Worm (Caenorhabditis elegans) whole organism, young adult: ENCODE measurements around the gene F20B6.9.

ENCODE experiments used
- B0019.2 ChIP-seq: fragments of 200-800 bp; sonication (Bioruptor generic); conservative IDR thresholded peaks from 2 replicates; pipeline ENCODE4 v1.3.6; 2022; ENCODE audit warnings: missing genetic modification reagents, missing genetic modification characterization, missing compliant biosample characterization
- F49E8.2 ChIP-seq: sonication (generic microtip); optimal IDR thresholded peaks from 3 replicates; lab custom pipeline; 2017; ENCODE audit warnings: missing genetic modification characterization, mild to moderate bottlenecking, missing compliant biosample characterization, antibody characterized with exemption, moderate library complexity; ENCODE audit not compliant: insufficient read depth
- F52B5.7 ChIP-seq: sonication (generic microtip); optimal IDR thresholded peaks from 2 replicates; lab custom pipeline; 2016; ENCODE audit warnings: mild to moderate bottlenecking, missing genetic modification characterization, missing compliant biosample characterization
- F55B11.4 ChIP-seq: sonication (generic microtip); optimal IDR thresholded peaks from 2 replicates; lab custom pipeline; 2016; ENCODE audit warnings: missing compliant biosample characterization, missing genetic modification characterization, borderline replicate concordance; ENCODE audit not compliant: insufficient read depth
- F57A8.1 ChIP-seq: fragments of 200-800 bp; sonication (Bioruptor generic); optimal IDR thresholded peaks from 2 replicates; lab custom pipeline; 2018; ENCODE audit warnings: mild to moderate bottlenecking, missing genetic modification characterization, moderate library complexity, missing compliant biosample characterization
- T26A5.8 ChIP-seq: sonication (generic microtip); optimal IDR thresholded peaks from 2 replicates; lab custom pipeline; 2016; ENCODE audit warnings: missing genetic modification characterization, missing compliant biosample characterization
- Y67H2A.10 ChIP-seq: fragments of 200-800 bp; sonication (Bioruptor generic); conservative IDR thresholded peaks from 2 replicates; pipeline ENCODE4 v1.3.6; 2022; ENCODE audit warnings: missing genetic modification reagents, missing genetic modification characterization, missing compliant biosample characterization
- ZK185.1 ChIP-seq: sonication (generic microtip); optimal IDR thresholded peaks from 2 replicates; lab custom pipeline; 2016; ENCODE audit warnings: mild to moderate bottlenecking, missing genetic modification characterization, missing compliant biosample characterization; ENCODE audit not compliant: poor library complexity, severe bottlenecking
- aptf-3 ChIP-seq: fragments of 200-800 bp; sonication (Bioruptor generic); IDR thresholded peaks from 2 replicates; pipeline ENCODE4 v1.3.6; 2022; ENCODE audit warnings: missing genetic modification characterization, missing compliant biosample characterization
- athp-1 ChIP-seq: sonication (generic microtip); optimal IDR thresholded peaks from 2 replicates; lab custom pipeline; 2017; ENCODE audit warnings: mild to moderate bottlenecking, missing genetic modification characterization, missing compliant biosample characterization
- attf-3 ChIP-seq: fragments of 200-800 bp; sonication (Bioruptor generic); conservative IDR thresholded peaks from 2 replicates; pipeline ENCODE4 v1.3.6; 2022; ENCODE audit warnings: missing genetic modification reagents, missing genetic modification characterization, missing compliant biosample characterization
- ccch-3 ChIP-seq: fragments of 200-800 bp; sonication (Bioruptor generic); optimal IDR thresholded peaks from 2 replicates; lab custom pipeline; 2018; ENCODE audit warnings: mild to moderate bottlenecking, missing genetic modification characterization, missing compliant biosample characterization
- cebp-2 ChIP-seq: fragments of 200-800 bp; sonication (Bioruptor generic); IDR thresholded peaks from 2 replicates; pipeline ENCODE4 v1.3.6; 2022; ENCODE audit warnings: missing genetic modification characterization, missing compliant biosample characterization
- chd-7 ChIP-seq: sonication (generic microtip); optimal IDR thresholded peaks from 2 replicates; lab custom pipeline; 2016; ENCODE audit warnings: mild to moderate bottlenecking, missing genetic modification characterization, moderate library complexity, missing compliant biosample characterization
- dpl-1 ChIP-seq: fragments of 150-350 bp; optimal IDR thresholded peaks from 2 replicates; lab custom pipeline; 2014; ENCODE audit warnings: missing biosample characterization, missing genetic modification reagents, missing genetic modification characterization
- efl-1 ChIP-seq: fragments of 150-350 bp; optimal IDR thresholded peaks from 2 replicates; lab custom pipeline; 2014; ENCODE audit warnings: missing biosample characterization, missing genetic modification reagents, missing genetic modification characterization
- egl-18 ChIP-seq: fragments of 200-800 bp; sonication (Bioruptor generic); IDR thresholded peaks from 2 replicates; pipeline ENCODE4 v1.3.6; 2022; ENCODE audit warnings: missing genetic modification reagents, missing genetic modification characterization, missing compliant biosample characterization
- hlh-26 ChIP-seq: fragments of 200-800 bp; sonication (Bioruptor generic); conservative IDR thresholded peaks from 2 replicates; pipeline ENCODE4 v1.3.6; 2022; ENCODE audit warnings: missing genetic modification reagents, missing genetic modification characterization, missing compliant biosample characterization
- hmg-1.2 ChIP-seq: fragments of 200-800 bp; sonication (Bioruptor generic); IDR thresholded peaks from 2 replicates; pipeline ENCODE4 v1.3.6; 2022; ENCODE audit warnings: missing genetic modification reagents, missing genetic modification characterization, missing compliant biosample characterization
- lin-54 ChIP-seq: fragments of 200-800 bp; sonication (Bioruptor generic); optimal IDR thresholded peaks from 2 replicates; lab custom pipeline; 2018; ENCODE audit warnings: mild to moderate bottlenecking, missing genetic modification characterization, missing compliant biosample characterization
- madf-3 ChIP-seq: fragments of 200-800 bp; sonication (Bioruptor generic); IDR thresholded peaks from 2 replicates; pipeline ENCODE4 v1.3.6; 2022; ENCODE audit warnings: missing genetic modification reagents, missing genetic modification characterization, missing compliant biosample characterization
- nhr-80 ChIP-seq: sonication (generic microtip); optimal IDR thresholded peaks from 2 replicates; lab custom pipeline; 2016; ENCODE audit warnings: missing genetic modification characterization, missing compliant biosample characterization
- repo-1 ChIP-seq: sonication (generic microtip); optimal IDR thresholded peaks from 2 replicates; lab custom pipeline; 2017; ENCODE audit warnings: mild to moderate bottlenecking, missing genetic modification characterization, missing compliant biosample characterization
- sdz-38 ChIP-seq: sonication (generic microtip); optimal IDR thresholded peaks from 2 replicates; lab custom pipeline; 2016; ENCODE audit warnings: missing genotype, missing genetic modification characterization, missing compliant biosample characterization
- snpc-1.3 ChIP-seq: sonication (generic microtip); optimal IDR thresholded peaks from 2 replicates; lab custom pipeline; 2017; ENCODE audit warnings: missing genetic modification characterization, mild to moderate bottlenecking, missing compliant biosample characterization, antibody characterized with exemption, moderate library complexity, missing genotype, missing genetic modification reagents; ENCODE audit not compliant: insufficient read depth
- snpc-4 ChIP-seq, 5 experiments: fragments of 150-350 bp in 1 of 5; sonication (generic microtip) in 4 of 5; optimal IDR thresholded peaks; 2 replicates each; lab custom pipeline; 2014 to 2018; ENCODE audit warnings: missing genetic modification characterization in 5 of 5, missing biosample characterization in 3 of 5, antibody characterized with exemption in 2 of 5, mild to moderate bottlenecking in 2 of 5, missing compliant biosample characterization in 2 of 5, missing genotype in 2 of 5, moderate library complexity in 2 of 5, missing genetic modification reagents in 1 of 5
- sptf-2 ChIP-seq: fragments of 200-800 bp; sonication (Bioruptor generic); optimal IDR thresholded peaks from 2 replicates; lab custom pipeline; 2018; ENCODE audit warnings: mild to moderate bottlenecking, missing genetic modification characterization, missing compliant biosample characterization
- tlf-1 ChIP-seq: fragments of 200-800 bp; sonication (Bioruptor generic); optimal IDR thresholded peaks from 2 replicates; lab custom pipeline; 2018; ENCODE audit warnings: mild to moderate bottlenecking, missing genetic modification characterization, missing compliant biosample characterization
- unc-130 ChIP-seq: sonication (generic microtip); optimal IDR thresholded peaks from 2 replicates; lab custom pipeline; 2016; ENCODE audit warnings: missing genetic modification reagents, missing genetic modification characterization, missing compliant biosample characterization
- ztf-18 ChIP-seq: sonication (generic microtip); optimal IDR thresholded peaks from 2 replicates; lab custom pipeline; 2016; ENCODE audit warnings: missing genotype, mild to moderate bottlenecking, missing genetic modification characterization, missing compliant biosample characterization
- ztf-22 ChIP-seq: fragments of 200-800 bp; sonication (Bioruptor generic); optimal IDR thresholded peaks from 2 replicates; lab custom pipeline; 2018; ENCODE audit warnings: mild to moderate bottlenecking, missing genetic modification characterization, moderate library complexity, missing compliant biosample characterization
- ztf-28 ChIP-seq: fragments of 200-800 bp; sonication (Bioruptor generic); IDR thresholded peaks from 2 replicates; pipeline ENCODE4 v1.3.6; 2022; ENCODE audit warnings: missing genetic modification reagents, missing genetic modification characterization, missing compliant biosample characterization
- ztf-3 ChIP-seq: fragments of 200-800 bp; sonication (Bioruptor generic); optimal IDR thresholded peaks from 2 replicates; lab custom pipeline; 2018; ENCODE audit warnings: mild to moderate bottlenecking, missing genetic modification characterization, missing compliant biosample characterization

Gene F20B6.9

ce11 chrX:4186656-4187055, 20.6 kb downstream of the F20B6.9 start, which contains the start of gene mrp-6 (continued):
- TF ChIP-seq snpc-4 (GFP tag; optimal IDR thresholded peaks at IDR 0.05; lab: Kevin White, UChicago) (no peak), snpc-4 (tag; optimal IDR thresholded peaks at IDR 0.05; lab: Kevin White, UChicago) (no peak), F49E8.2 (tag; lab: Kevin White, UChicago) (no peak), hmg-1.2 (GFP tag; lab: Robert Waterston, UW) (no peak), hlh-26 (GFP tag; lab: Robert Waterston, UW) (no peak), efl-1 (no peak), unc-130 (GFP tag; lab: Kevin White, UChicago) (no peak), B0019.2 (GFP tag; lab: Robert Waterston, UW) (no peak)

ce11 chrX:4177394-4177793, 29.9 kb downstream of the F20B6.9 start, which contains the start of gene ZK470.6:
Gene ZK470.6 (minus strand): TSS chrX:4177494.
- TF ChIP-seq F52B5.7 = no peak
- TF ChIP-seq nhr-80 = no peak
- TF ChIP-seq ztf-18 (tag; lab: Kevin White, UChicago) = no peak

- TF ChIP-seq madf-3 = no peak
- no peak for TF ChIP-seq ccch-3 (GFP tag; lab: Kevin White, UChicago)
- TF ChIP-seq F49E8.2 (tag; lab: Kevin White, UChicago) = no peak
- TF ChIP-seq snpc-1.3 (tag; lab: Kevin White, UChicago) = no peak
- no peak for TF ChIP-seq ztf-28
- TF ChIP-seq hlh-26 (GFP tag; lab: Robert Waterston, UW) = no peak
- TF ChIP-seq repo-1 (tag; lab: Kevin White, UChicago) = no peak
- TF ChIP-seq sptf-2 (GFP tag; lab: Kevin White, UChicago) = no peak
- TF ChIP-seq chd-7 = no peak
- TF ChIP-seq cebp-2 (GFP tag; lab: Robert Waterston, UW) = no peak
Observed at ce11 chrX:4167150-4167549, 40.1 kb downstream of the F20B6.9 start, which contains the start of gene ZK470.14. Gene ZK470.14 (plus strand): TSS chrX:4167450.

ce11 chrX:4163391-4163790, 43.9 kb downstream of the F20B6.9 start, which contains the start of gene ZK470.1:
Gene ZK470.1 (plus strand): TSS chrX:4163691.
- TF ChIP-seq attf-3 (GFP tag; lab: Robert Waterston, UW) (no peak), T26A5.8 (tag; lab: Kevin White, UChicago) (no peak), aptf-3 (GFP tag; lab: Robert Waterston, UW) (no peak), ZK185.1 (no peak), ztf-22 (GFP tag; lab: Kevin White, UChicago) (no peak), sdz-38 (no peak), athp-1 (no peak), hmg-1.2 (GFP tag; lab: Robert Waterston, UW) (no peak), ztf-3 (no peak), Y67H2A.10 (GFP tag; lab: Robert Waterston, UW) (no peak), F57A8.1 (GFP tag; lab: Kevin White, UChicago) (no peak), F55B11.4 (tag; lab: Kevin White, UChicago) (no peak), tlf-1 (GFP tag; lab: Kevin White, UChicago) (no peak), egl-18 (GFP tag; lab: Robert Waterston, UW) (no peak), F49E8.2 (tag; lab: Kevin White, UChicago) (no peak), dpl-1 (GFP tag; lab: Kevin White, UChicago) (no peak), lin-54 (GFP tag; lab: Kevin White, UChicago) (no peak)
